Fruit fly (Drosophila melanogaster): ENCODE data around the gene Dyro.

Gene Dyro

DNA sequence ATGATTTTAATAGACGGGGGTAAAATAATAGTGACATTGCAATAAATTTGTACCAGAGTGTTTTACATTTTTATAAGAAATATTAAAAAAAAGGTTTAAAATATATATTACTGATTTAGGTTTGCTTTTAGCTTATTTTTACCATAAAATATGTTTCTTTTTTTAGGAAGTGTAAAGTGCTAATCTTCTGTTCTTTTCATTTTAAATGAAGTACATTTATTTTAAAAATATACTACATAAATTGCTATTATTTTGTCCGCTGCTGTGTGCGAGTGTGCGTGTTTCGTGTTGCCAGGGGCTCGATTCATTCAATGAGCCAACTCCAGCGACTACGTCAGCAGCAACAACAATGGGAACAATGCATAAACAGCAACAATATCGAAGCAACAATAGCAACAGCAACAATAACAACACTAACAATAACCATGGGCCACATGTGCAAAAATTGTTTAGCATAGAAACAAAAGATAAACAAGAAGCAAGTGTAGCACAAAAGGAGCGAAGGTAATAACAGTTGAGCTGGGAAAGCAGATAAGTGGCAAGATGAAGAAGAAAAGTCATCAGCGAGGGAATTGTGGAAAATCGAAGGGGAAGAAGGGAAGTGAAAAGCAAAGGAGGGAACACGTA lies 34.1 kb downstream of the Dyro start (continued):
- TF ChIP-seq CG12659 (GFP tag; optimal IDR thresholded peaks at IDR 0.05) (peak; percentile 83), CG9817 (tag; optimal IDR thresholded peaks at IDR 0.05) (peak; percentile 79), ttk (GFP tag; IDR thresholded peaks at IDR 0.05) (peak; percentile 93), odd (GFP tag; optimal IDR thresholded peaks at IDR 0.05) (peak; percentile 83), D19A (tag; optimal IDR thresholded peaks at IDR 0.05) (peak; percentile 92), CG1647 (GFP tag; optimal IDR thresholded peaks at IDR 0.05) (no peak), gcm (GFP tag; optimal IDR thresholded peaks at IDR 0.05) (peak; percentile 93), gem (tag; optimal IDR thresholded peaks at IDR 0.05) (peak; percentile 95), Bdp1 (GFP tag; optimal IDR thresholded peaks at IDR 0.05) (no peak), CTCF (GFP tag; optimal IDR thresholded peaks at IDR 0.05) (peak; percentile 53), CG17912 (GFP tag; optimal IDR thresholded peaks at IDR 0.05) (peak; percentile 4), gcm2 (GFP tag; optimal IDR thresholded peaks at IDR 0.05) (no peak), CG7271 (tag; optimal IDR thresholded peaks at IDR 0.05) (peak; percentile 52), fd3F (GFP tag; optimal IDR thresholded peaks at IDR 0.05) (peak; percentile 80), CG13424 (tag; optimal IDR thresholded peaks at IDR 0.05) (peak; percentile 95), chif (GFP tag; optimal IDR thresholded peaks at IDR 0.05) (peak; percentile 23 to 24), tup (GFP tag; optimal IDR thresholded peaks at IDR 0.05) (no peak), kah (GFP tag; optimal IDR thresholded peaks at IDR 0.05) (peak; percentile 86), CG31365 (tag; optimal IDR thresholded peaks at IDR 0.05) (no peak), Mrtf (GFP tag; IDR thresholded peaks at IDR 0.05) (peak; percentile 73; the same call in 1 of the 3 replicates), Doc2 (GFP tag; IDR thresholded peaks at IDR 0.05) (no peak), CG9437 (GFP tag; optimal IDR thresholded peaks at IDR 0.05) (peak; percentile 83), pita (GFP tag; optimal IDR thresholded peaks at IDR 0.05) (no peak), aop (GFP tag; IDR thresholded peaks at IDR 0.05) (no peak), CG1792 (GFP tag; optimal IDR thresholded peaks at IDR 0.05) (no peak), slp2 (GFP tag; optimal IDR thresholded peaks at IDR 0.05) (no peak), Eip74EF (GFP tag; optimal IDR thresholded peaks at IDR 0.05) (peak in 1 of 2 experiments; percentile 95), CG2199 (GFP tag; IDR thresholded peaks at IDR 0.05) (0 out of 3 replicates have a peak, but pooled peaks have one; percentile 7), mld (GFP tag; IDR thresholded peaks at IDR 0.05; ENCODE audit: partially characterized antibody) (no peak), CG10565 (GFP tag; optimal IDR thresholded peaks at IDR 0.05) (no peak), CG34376 (GFP tag; optimal IDR thresholded peaks at IDR 0.05) (no peak), al (GFP tag; IDR thresholded peaks at IDR 0.05) (peak; percentile 58), ssp (GFP tag; IDR thresholded peaks at IDR 0.05) (peak; percentile 73), Blimp-1 (GFP tag; optimal IDR thresholded peaks at IDR 0.05) (peak; percentile 88), CG10366 (GFP tag; IDR thresholded peaks at IDR 0.05) (peak; percentile 80), HLH3B (GFP tag; IDR thresholded peaks at IDR 0.05) (peak; percentile 90), CG15269 (tag; optimal IDR thresholded peaks at IDR 0.05) (peak; percentile 94), Hand (GFP tag; optimal IDR thresholded peaks at IDR 0.05) (peak; percentile 73), CG10209 (GFP tag; optimal IDR thresholded peaks at IDR 0.05) (peak; percentile 82), fd64A (GFP tag; optimal IDR thresholded peaks at IDR 0.05) (no peak), CG6854 (GFP tag; optimal IDR thresholded peaks at IDR 0.05) (peak; percentile 53), CG30431 (GFP tag; optimal IDR thresholded peaks at IDR 0.05) (peak; percentile 54), caup (GFP tag; optimal IDR thresholded peaks at IDR 0.05; ENCODE audit: severe bottlenecking) (peak; percentile 68), CG33557 (GFP tag; optimal IDR thresholded peaks at IDR 0.05) (peak; percentile 83), CG10979 (tag; optimal IDR thresholded peaks at IDR 0.05) (peak; percentile 94), Abd-B (GFP tag; optimal IDR thresholded peaks at IDR 0.05) (peak; percentile 93), CG31224 (GFP tag; IDR thresholded peaks at IDR 0.05) (peak; percentile 55), Hmx (GFP tag; optimal IDR thresholded peaks at IDR 0.05) (no peak), CG6254 (GFP tag; optimal IDR thresholded peaks at IDR 0.05) (peak; percentile 80)

All from whole organism, embryonic.